Worm (Caenorhabditis elegans) whole organism, L4 larva: ENCODE results near the gene eif-3.B.

ENCODE experiments used
- D1046.2 ChIP-seq: fragments of 200-800 bp; sonication (Bioruptor generic); IDR thresholded peaks from 2 replicates; pipeline ENCODE4 v1.3.6; 2022; ENCODE audit warnings: missing genetic modification characterization, missing compliant biosample characterization
- F37D6.2 ChIP-seq: sonication (generic microtip); optimal IDR thresholded peaks from 2 replicates; lab custom pipeline; 2016; ENCODE audit warnings: mild to moderate bottlenecking, missing genetic modification characterization, missing compliant biosample characterization
- F44E2.7 ChIP-seq: fragments of 200-800 bp; sonication (Bioruptor generic); IDR thresholded peaks from 2 replicates; pipeline ENCODE4 v2.1.2; 2022; ENCODE audit warnings: missing genetic modification characterization, missing compliant biosample characterization
- T20F7.1 ChIP-seq: fragments of 200-800 bp; sonication (Bioruptor generic); optimal IDR thresholded peaks from 2 replicates; lab custom pipeline; 2018; ENCODE audit warnings: mild to moderate bottlenecking, missing genetic modification characterization, missing compliant biosample characterization
- Y105C5A.15 ChIP-seq: fragments of 200-800 bp; sonication (Bioruptor generic); IDR thresholded peaks from 2 replicates; pipeline ENCODE4 v1.3.6; 2022; ENCODE audit warnings: missing genetic modification characterization, missing compliant biosample characterization
- Y48G9A.11 ChIP-seq: fragments of 200-800 bp; sonication (Bioruptor generic); IDR thresholded peaks from 2 replicates; pipeline ENCODE4 v1.3.6; 2022; ENCODE audit warnings: missing genetic modification reagents, missing genetic modification characterization, missing compliant biosample characterization
- aha-1 ChIP-seq: fragments of 150-350 bp; peaks from one replicate; lab custom pipeline; 2014; ENCODE audit warnings: missing biosample characterization, missing genetic modification characterization
- ceh-32 ChIP-seq: sonication (generic microtip); optimal IDR thresholded peaks from 2 replicates; lab custom pipeline; 2016; ENCODE audit warnings: mild to moderate bottlenecking, missing genetic modification characterization, missing compliant biosample characterization; ENCODE audit not compliant: poor library complexity
- ceh-44 ChIP-seq: fragments of 200-800 bp; sonication (Bioruptor generic); IDR thresholded peaks from 2 replicates; pipeline ENCODE4 v1.3.6; 2022; ENCODE audit warnings: missing genetic modification reagents, missing genetic modification characterization, missing compliant biosample characterization
- cey-2 ChIP-seq: sonication (generic microtip); optimal IDR thresholded peaks from 3 replicates; lab custom pipeline; 2017; ENCODE audit warnings: missing genetic modification characterization, mild to moderate bottlenecking, missing compliant biosample characterization, antibody characterized with exemption, borderline replicate concordance; ENCODE audit not compliant: insufficient read depth
- ctbp-1 ChIP-seq: fragments of 200-800 bp; sonication (Bioruptor generic); IDR thresholded peaks from 2 replicates; pipeline ENCODE4 v1.3.6; 2022; ENCODE audit warnings: missing genetic modification reagents, missing genetic modification characterization, missing compliant biosample characterization
- daf-12 ChIP-seq: fragments of 150-350 bp; optimal IDR thresholded peaks from 2 replicates; lab custom pipeline; 2014; ENCODE audit warnings: missing biosample characterization, missing genetic modification reagents, missing genetic modification characterization
- daf-16 ChIP-seq, 3 experiments: sonication (generic microtip); optimal IDR thresholded peaks; 2 replicates each; lab custom pipeline; 2016 to 2017; ENCODE audit warnings: missing genetic modification characterization in 3 of 3, missing genetic modification reagents in 3 of 3, mild to moderate bottlenecking in 2 of 3, missing compliant biosample characterization in 2 of 3, missing biosample characterization in 1 of 3, moderate library complexity in 1 of 3
- daf-19 ChIP-seq: fragments of 200-800 bp; sonication (Bioruptor generic); conservative IDR thresholded peaks from 2 replicates; pipeline ENCODE4 v1.3.6; 2022; ENCODE audit warnings: missing genetic modification characterization, missing compliant biosample characterization
- daf-8 ChIP-seq: fragments of 200-800 bp; sonication (Bioruptor generic); IDR thresholded peaks from 2 replicates; pipeline ENCODE4 v1.3.6; 2022; ENCODE audit warnings: missing genetic modification characterization, missing compliant biosample characterization
- dmd-9 ChIP-seq: fragments of 200-800 bp; sonication (Bioruptor generic); IDR thresholded peaks from 2 replicates; pipeline ENCODE4 v1.3.6; 2022; ENCODE audit warnings: missing genetic modification reagents, missing genetic modification characterization, missing compliant biosample characterization
- dpl-1 ChIP-seq: fragments of 150-350 bp; optimal IDR thresholded peaks from 2 replicates; lab custom pipeline; 2014; ENCODE audit warnings: missing biosample characterization, missing genetic modification reagents, missing genetic modification characterization
- duxl-1 ChIP-seq: sonication (generic microtip); optimal IDR thresholded peaks from 2 replicates; lab custom pipeline; 2016; ENCODE audit warnings: mild to moderate bottlenecking, missing genetic modification characterization, moderate library complexity, missing compliant biosample characterization; ENCODE audit not compliant: poor library complexity
- fkh-10 ChIP-seq: fragments of 150-350 bp; optimal IDR thresholded peaks from 2 replicates; lab custom pipeline; 2014; ENCODE audit warnings: missing biosample characterization, missing genetic modification reagents, missing genetic modification characterization
- fos-1 ChIP-seq: fragments of 150-350 bp; optimal IDR thresholded peaks from 2 replicates; lab custom pipeline; 2014; ENCODE audit warnings: missing biosample characterization, missing genetic modification characterization
- hlh-30 ChIP-seq: sonication (generic microtip); optimal IDR thresholded peaks from 2 replicates; lab custom pipeline; 2017; ENCODE audit warnings: antibody characterized with exemption, mild to moderate bottlenecking, missing genetic modification characterization, missing compliant biosample characterization; ENCODE audit not compliant: insufficient read depth
- hmg-1.1 ChIP-seq: fragments of 200-800 bp; sonication (Bioruptor generic); IDR thresholded peaks from 2 replicates; pipeline ENCODE4 v1.3.6; 2022; ENCODE audit warnings: missing genetic modification reagents, missing genetic modification characterization, missing compliant biosample characterization
- jun-1 ChIP-seq: fragments of 150-350 bp; optimal IDR thresholded peaks from 2 replicates; lab custom pipeline; 2014; ENCODE audit warnings: missing biosample characterization, missing genetic modification reagents, missing genetic modification characterization
- lin-1 ChIP-seq: fragments of 200-800 bp; sonication (Bioruptor generic); IDR thresholded peaks from 2 replicates; pipeline ENCODE4 v1.3.6; 2022; ENCODE audit warnings: missing genetic modification reagents, missing genetic modification characterization, missing compliant biosample characterization
- lin-15B ChIP-seq: fragments of 150-350 bp; sonication (generic microtip); optimal IDR thresholded peaks from 3 replicates; lab custom pipeline; 2014; ENCODE audit warnings: missing biosample characterization, missing genetic modification characterization
- lin-29 ChIP-seq: fragments of 200-800 bp; sonication (Bioruptor generic); IDR thresholded peaks from 2 replicates; pipeline ENCODE4 v1.3.6; 2022; ENCODE audit warnings: missing genetic modification reagents, missing genetic modification characterization, missing compliant biosample characterization
- lin-38 ChIP-seq: fragments of 200-800 bp; sonication (Bioruptor generic); IDR thresholded peaks from 2 replicates; pipeline ENCODE4 v1.3.6; 2022; ENCODE audit warnings: missing genetic modification reagents, missing genetic modification characterization, missing compliant biosample characterization
- lir-3 ChIP-seq: sonication (generic microtip); optimal IDR thresholded peaks from 2 replicates; lab custom pipeline; 2016; ENCODE audit warnings: mild to moderate bottlenecking, missing genetic modification characterization, missing compliant biosample characterization
- madf-5 ChIP-seq, 2 experiments: fragments of 200-800 bp; sonication (Bioruptor generic); IDR thresholded peaks; 2 replicates each; pipeline ENCODE4 v1.3.6; 2022; ENCODE audit warnings: missing compliant biosample characterization in 2 of 2, missing genetic modification characterization in 2 of 2
- mep-1 ChIP-seq: fragments of 150-350 bp; sonication (generic microtip); optimal IDR thresholded peaks from 3 replicates; lab custom pipeline; 2014; ENCODE audit warnings: missing biosample characterization, missing genetic modification characterization
- mxl-3 ChIP-seq: fragments of 200-800 bp; sonication (Bioruptor generic); optimal IDR thresholded peaks from 2 replicates; lab custom pipeline; 2018; ENCODE audit warnings: mild to moderate bottlenecking, missing genetic modification characterization, missing compliant biosample characterization
- nhr-10 ChIP-seq: fragments of 150-350 bp; optimal IDR thresholded peaks from 2 replicates; lab custom pipeline; 2014; ENCODE audit warnings: missing biosample characterization, missing genetic modification characterization
- nhr-102 ChIP-seq: sonication (generic microtip); optimal IDR thresholded peaks from 2 replicates; lab custom pipeline; 2016; ENCODE audit warnings: mild to moderate bottlenecking, missing genetic modification characterization, moderate library complexity, missing compliant biosample characterization
- nhr-237 ChIP-seq: sonication (generic microtip); optimal IDR thresholded peaks from 2 replicates; lab custom pipeline; 2017; ENCODE audit warnings: missing biosample characterization, missing genetic modification characterization
- nhr-25 ChIP-seq: sonication (generic microtip); optimal IDR thresholded peaks from 2 replicates; lab custom pipeline; 2017; ENCODE audit warnings: missing genetic modification characterization, mild to moderate bottlenecking, missing compliant biosample characterization, antibody characterized with exemption, moderate library complexity, borderline replicate concordance; ENCODE audit not compliant: insufficient read depth
- nhr-28 ChIP-seq: fragments of 150-350 bp; optimal IDR thresholded peaks from 2 replicates; lab custom pipeline; 2014; ENCODE audit warnings: missing biosample characterization, missing genetic modification characterization
- nhr-42 ChIP-seq: fragments of 200-800 bp; sonication (Bioruptor generic); IDR thresholded peaks from 2 replicates; pipeline ENCODE4 v1.3.6; 2022; ENCODE audit warnings: missing genetic modification characterization, missing compliant biosample characterization
- pha-4 ChIP-seq, 2 experiments: fragments of 150-350 bp in 1 of 2; fragments of 200-800 bp in 1 of 2; sonication (Bioruptor generic) in 1 of 2; IDR thresholded peaks in 1 of 2; optimal IDR thresholded peaks in 1 of 2; 2 replicates each; pipeline versions ENCODE4 v1.3.6 to Lab custom; 2014 to 2022; ENCODE audit warnings: missing genetic modification characterization in 2 of 2, missing genetic modification reagents in 2 of 2, missing biosample characterization in 1 of 2, missing compliant biosample characterization in 1 of 2
- php-3 ChIP-seq: fragments of 200-800 bp; sonication (Bioruptor generic); IDR thresholded peaks from 2 replicates; pipeline ENCODE4 v1.3.6; 2022; ENCODE audit warnings: missing genetic modification reagents, missing genetic modification characterization, missing compliant biosample characterization
- pqm-1 ChIP-seq: sonication (generic microtip); optimal IDR thresholded peaks from 2 replicates; lab custom pipeline; 2017; ENCODE audit warnings: missing biosample characterization, missing genetic modification characterization
- rbr-2 ChIP-seq: sonication (generic microtip); optimal IDR thresholded peaks from 2 replicates; lab custom pipeline; 2016; ENCODE audit warnings: missing genotype, missing genetic modification characterization, missing compliant biosample characterization
- sdz-12 ChIP-seq: fragments of 200-800 bp; sonication (Bioruptor generic); optimal IDR thresholded peaks from 2 replicates; lab custom pipeline; 2018; ENCODE audit warnings: mild to moderate bottlenecking, missing genetic modification characterization, missing compliant biosample characterization
- set-16 ChIP-seq: fragments of 200-800 bp; sonication (Bioruptor generic); IDR thresholded peaks from 2 replicates; pipeline ENCODE4 v1.3.6; 2022; ENCODE audit warnings: missing genetic modification reagents, missing genetic modification characterization, missing compliant biosample characterization
- snpc-1.2 ChIP-seq: fragments of 200-800 bp; sonication (Bioruptor generic); IDR thresholded peaks from 2 replicates; pipeline ENCODE4 v1.3.6; 2022; ENCODE audit warnings: missing genetic modification reagents, missing genetic modification characterization, missing compliant biosample characterization
- tag-97 ChIP-seq: fragments of 200-800 bp; sonication (Bioruptor generic); IDR thresholded peaks from 2 replicates; pipeline ENCODE4 v1.3.6; 2022; ENCODE audit warnings: missing genetic modification characterization, missing compliant biosample characterization
- unc-130 ChIP-seq: sonication (generic microtip); optimal IDR thresholded peaks from 2 replicates; lab custom pipeline; 2016; ENCODE audit warnings: missing genetic modification reagents, missing genetic modification characterization, missing compliant biosample characterization
- unc-39 ChIP-seq: sonication (generic microtip); optimal IDR thresholded peaks from 2 replicates; lab custom pipeline; 2017; ENCODE audit warnings: missing biosample characterization, missing genetic modification characterization
- vab-7 ChIP-seq: fragments of 200-800 bp; sonication (Bioruptor generic); IDR thresholded peaks from 2 replicates; pipeline ENCODE4 v1.3.6; 2022; ENCODE audit warnings: missing genetic modification reagents, missing genetic modification characterization, missing compliant biosample characterization
- zfp-3 ChIP-seq: fragments of 200-800 bp; sonication (Bioruptor generic); conservative IDR thresholded peaks from 2 replicates; pipeline ENCODE4 v1.3.6; 2022; ENCODE audit warnings: missing genetic modification reagents, missing genetic modification characterization, missing compliant biosample characterization
- zip-2 ChIP-seq: fragments of 150-350 bp; optimal IDR thresholded peaks from 2 replicates; lab custom pipeline; 2014; ENCODE audit warnings: missing biosample characterization, missing genetic modification characterization
- ztf-11 ChIP-seq: fragments of 150-350 bp; optimal IDR thresholded peaks from 2 replicates; lab custom pipeline; 2014; ENCODE audit warnings: missing biosample characterization, missing genetic modification characterization

The eif-3.B gene

ce11 chrII:14811472-14811871, 16.3 kb downstream of the eif-3.B start (continued):
- no peak for TF ChIP-seq rbr-2 (tag; lab: Kevin White, UChicago)
- peak; percentile 66; the same call in 1 of the 2 replicates for TF ChIP-seq pha-4 (GFP tag; IDR thresholded peaks at IDR 0.05; lab: Robert Waterston, UW)
- TF ChIP-seq pha-4 (tag; optimal IDR thresholded peaks at IDR 0.05; lab: Kevin White, UChicago) = peak; percentile 24
- TF ChIP-seq fkh-10 (GFP tag; lab: Kevin White, UChicago) = no peak
- TF ChIP-seq php-3 = no peak
- no peak for TF ChIP-seq lin-38 (GFP tag; lab: Robert Waterston, UW)
- TF ChIP-seq jun-1 (tag; lab: Kevin White, UChicago) = peak; percentile 36
- no peak for TF ChIP-seq lin-1 (GFP tag; lab: Robert Waterston, UW)
- TF ChIP-seq nhr-102 (tag; lab: Kevin White, UChicago) = peak; percentile 10
- no peak for TF ChIP-seq ceh-32
- peak; percentile 30 for TF ChIP-seq pqm-1 (tag; lab: Kevin White, UChicago)
- no peak for TF ChIP-seq T20F7.1
- TF ChIP-seq aha-1 = no peak
- no peak for TF ChIP-seq zip-2 (tag; lab: Kevin White, UChicago)
- TF ChIP-seq F37D6.2 (tag; lab: Kevin White, UChicago) = no peak
- TF ChIP-seq unc-39 (tag; lab: Kevin White, UChicago) = no peak
- TF ChIP-seq lin-15B (tag; lab: Kevin White, UChicago) = no peak
- TF ChIP-seq lir-3 (tag; lab: Kevin White, UChicago) = no peak
- TF ChIP-seq fos-1 (tag; lab: Kevin White, UChicago) = no peak
- no peak for TF ChIP-seq zfp-3 (GFP tag; lab: Robert Waterston, UW)
- TF ChIP-seq unc-130 = no peak
- no peak for TF ChIP-seq nhr-10 (tag; lab: Kevin White, UChicago)
- TF ChIP-seq Y48G9A.11 (GFP tag; lab: Robert Waterston, UW) = no peak
- no peak for TF ChIP-seq nhr-25 (tag; lab: Kevin White, UChicago)
- TF ChIP-seq vab-7 = no peak
- no peak for TF ChIP-seq Y105C5A.15 (GFP tag; lab: Robert Waterston, UW)
- peak; percentile 37 for TF ChIP-seq mep-1 (tag; lab: Kevin White, UChicago)
- no peak for TF ChIP-seq sdz-12 (GFP tag; lab: Kevin White, UChicago)
- TF ChIP-seq tag-97 (GFP tag; lab: Robert Waterston, UW) = no peak
- no peak for TF ChIP-seq lin-29 (GFP tag; lab: Robert Waterston, UW)
- no peak for TF ChIP-seq D1046.2 (GFP tag; lab: Robert Waterston, UW)
- TF ChIP-seq daf-8 (GFP tag; lab: Robert Waterston, UW) = no peak
- no peak for TF ChIP-seq ceh-44 (GFP tag; lab: Robert Waterston, UW)
- TF ChIP-seq nhr-28 (tag; lab: Kevin White, UChicago) = peak; percentile 98
- TF ChIP-seq nhr-237 = no peak
- TF ChIP-seq mxl-3 (GFP tag; lab: Kevin White, UChicago) = no peak
- no peak for TF ChIP-seq set-16
- no peak for TF ChIP-seq ctbp-1
- no peak for TF ChIP-seq dmd-9 (GFP tag; lab: Robert Waterston, UW)
- peak; percentile 1 for TF ChIP-seq duxl-1
- no peak for TF ChIP-seq cey-2
- TF ChIP-seq ztf-11 = no peak
- no peak for TF ChIP-seq F44E2.7 (GFP tag; lab: Robert Waterston, UW)
- no peak for TF ChIP-seq daf-16 (GFP tag; optimal IDR thresholded peaks at IDR 0.05; lab: Kevin White, UChicago)
- TF ChIP-seq daf-16 (tag; optimal IDR thresholded peaks at IDR 0.05; lab: Kevin White, UChicago) = peak; percentile 77
- no peak for TF ChIP-seq daf-19 (GFP tag; lab: Robert Waterston, UW)
- no peak for TF ChIP-seq madf-5 (GFP tag; IDR thresholded peaks at IDR 0.05; lab: Robert Waterston, UW)
- TF ChIP-seq snpc-1.2 = no peak
- TF ChIP-seq hlh-30 (tag; lab: Kevin White, UChicago) = peak; percentile 28
- peak; percentile 4 for TF ChIP-seq dpl-1 (GFP tag; lab: Kevin White, UChicago)
- TF ChIP-seq daf-12 (tag; lab: Kevin White, UChicago) = no peak
- no peak for TF ChIP-seq hmg-1.1 (GFP tag; lab: Robert Waterston, UW)
- TF ChIP-seq nhr-42 (GFP tag; lab: Robert Waterston, UW) = 0 out of 2 replicates have a peak, but pooled peaks have one; percentile 4
